Worm (Caenorhabditis elegans): ENCODE measurements around the gene warf-1.
A peak's percentile ranks its signal among the peaks of the same experiment; 100 is the strongest.

warf-1 gene

ce11 chrIV:7619261-7619660, 15.3 kb upstream of the warf-1 start (continued):
- no peak for TF ChIP-seq hlh-4 (tag; optimal IDR thresholded peaks at IDR 0.05)
- TF ChIP-seq snpc-4 (tag; optimal IDR thresholded peaks at IDR 0.05): no peak
- TF ChIP-seq sox-4 (tag; optimal IDR thresholded peaks at IDR 0.05): no peak
- TF ChIP-seq efl-3 (GFP tag; optimal IDR thresholded peaks at IDR 0.05): no peak
- TF ChIP-seq unc-30 (tag; optimal IDR thresholded peaks at IDR 0.05): no peak
- TF ChIP-seq egl-13 (tag; optimal IDR thresholded peaks at IDR 0.05): peak; percentile 31
- TF ChIP-seq vab-15 (tag; optimal IDR thresholded peaks at IDR 0.05): no peak
- no peak for TF ChIP-seq sup-37 (GFP tag; optimal IDR thresholded peaks at IDR 0.05)
- TF ChIP-seq nhr-47 (tag; optimal IDR thresholded peaks at IDR 0.05): peak; percentile 40
- peak; percentile 66 for TF ChIP-seq fkh-8 (tag; optimal IDR thresholded peaks at IDR 0.05)
- no peak for TF ChIP-seq pax-3 (tag; optimal IDR thresholded peaks at IDR 0.05)
- no peak for TF ChIP-seq lir-3 (tag; optimal IDR thresholded peaks at IDR 0.05; ENCODE audit: poor library complexity)
- TF ChIP-seq nhr-84 (tag; optimal IDR thresholded peaks at IDR 0.05): no peak
- TF ChIP-seq ztf-4 (tag; optimal IDR thresholded peaks at IDR 0.05): no peak
- TF ChIP-seq F16B12.6 (tag; optimal IDR thresholded peaks at IDR 0.05): no peak
- peak; percentile 49 for TF ChIP-seq zag-1 (tag; optimal IDR thresholded peaks at IDR 0.05)
- peak; percentile 86 for TF ChIP-seq lin-14 (GFP tag; optimal IDR thresholded peaks at IDR 0.05)
- peak; percentile 20; the same call in 1 of the 2 replicates for TF ChIP-seq isw-1 (GFP tag; IDR thresholded peaks at IDR 0.05)
- no peak for TF ChIP-seq nhr-77 (tag; optimal IDR thresholded peaks at IDR 0.05)
- TF ChIP-seq unc-86 (tag; optimal IDR thresholded peaks at IDR 0.05): peak; percentile 49
- no peak for TF ChIP-seq mab-9 (GFP tag; IDR thresholded peaks at IDR 0.05)
- no peak for TF ChIP-seq mef-2 (tag; optimal IDR thresholded peaks at IDR 0.05)
- no peak for TF ChIP-seq sptf-1 (tag; optimal IDR thresholded peaks at IDR 0.05)
- TF ChIP-seq nhr-90 (tag; optimal IDR thresholded peaks at IDR 0.05; ENCODE audit: poor library complexity): no peak
- no peak for TF ChIP-seq fkh-4 (tag; optimal IDR thresholded peaks at IDR 0.05; ENCODE audit: borderline replicate concordance)
- TF ChIP-seq lin-15B (tag; optimal IDR thresholded peaks at IDR 0.05): no peak
- no peak for TF ChIP-seq jun-1 (tag; optimal IDR thresholded peaks at IDR 0.05)
- TF ChIP-seq efl-1 (optimal IDR thresholded peaks at IDR 0.05): no peak
- no peak for TF ChIP-seq efl-1 (GFP tag; optimal IDR thresholded peaks at IDR 0.05 in 1 of 2)
- no peak for TF ChIP-seq ceh-88 (GFP tag; IDR thresholded peaks at IDR 0.05)
- TF ChIP-seq nhr-11 (tag; optimal IDR thresholded peaks at IDR 0.05): no peak
- no peak for TF ChIP-seq C16A3.4 (tag; optimal IDR thresholded peaks at IDR 0.05)
- no peak for TF ChIP-seq lin-13 (GFP tag; optimal IDR thresholded peaks at IDR 0.05)

ce11 chrIV:7620450-7620849, 14.1 kb upstream of the warf-1 start:
- TF ChIP-seq ceh-82 (tag; optimal IDR thresholded peaks at IDR 0.05): peak in 1 of 3 experiments; percentile 1
- no peak for TF ChIP-seq pag-3 (tag; optimal IDR thresholded peaks at IDR 0.05; ENCODE audit: borderline replicate concordance, insufficient read depth)
- TF ChIP-seq lir-3 (tag; optimal IDR thresholded peaks at IDR 0.05; ENCODE audit: poor library complexity): no peak
- no peak for TF ChIP-seq nhr-19 (GFP tag; conservative IDR thresholded peaks at IDR 0.05)
- TF ChIP-seq lin-14 (GFP tag; optimal IDR thresholded peaks at IDR 0.05): peak; percentile 54
- no peak for TF ChIP-seq dsc-1 (tag; optimal IDR thresholded peaks at IDR 0.05)
- no peak for TF ChIP-seq blmp-1 (tag; optimal IDR thresholded peaks at IDR 0.05)
- TF ChIP-seq efl-1 (optimal IDR thresholded peaks at IDR 0.05): no peak
- peak in 1 of 2 experiments; percentile 76 for TF ChIP-seq efl-1 (GFP tag; optimal IDR thresholded peaks at IDR 0.05 in 1 of 2)

- TF ChIP-seq snu-23 (GFP tag; optimal IDR thresholded peaks at IDR 0.05) (no peak), tlp-1 (tag; optimal IDR thresholded peaks at IDR 0.05) (no peak), nhr-19 (GFP tag; conservative IDR thresholded peaks at IDR 0.05) (no peak), grh-1 (GFP tag; IDR thresholded peaks at IDR 0.05) (no peak), egl-13 (tag; optimal IDR thresholded peaks at IDR 0.05) (no peak), nhr-84 (tag; optimal IDR thresholded peaks at IDR 0.05) (no peak), ztf-11 (tag; optimal IDR thresholded peaks at IDR 0.05) (no peak), dpl-1 (GFP tag; optimal IDR thresholded peaks at IDR 0.05) (no peak), lin-14 (GFP tag; optimal IDR thresholded peaks at IDR 0.05) (no peak), elt-3 (tag; optimal IDR thresholded peaks at IDR 0.05) (no peak), nhr-20 (tag; optimal IDR thresholded peaks at IDR 0.05) (no peak), pax-3 (tag; optimal IDR thresholded peaks at IDR 0.05) (no peak), isw-1 (GFP tag; IDR thresholded peaks at IDR 0.05) (no peak), ceh-88 (GFP tag; IDR thresholded peaks at IDR 0.05) (no peak), F16B12.6 (tag; optimal IDR thresholded peaks at IDR 0.05) (no peak), blmp-1 (tag; optimal IDR thresholded peaks at IDR 0.05) (no peak), mef-2 (tag; optimal IDR thresholded peaks at IDR 0.05) (no peak)
Observed at ce11 chrIV:7623078-7623477, 11.5 kb upstream of the warf-1 start.
